Worm (Caenorhabditis elegans) whole organism, L4/young adult: ENCODE data around the gene H20J04.7.

Source experiments
- W03F9.2 ChIP-seq: fragments of 150-350 bp; optimal IDR thresholded peaks from 2 replicates; lab custom pipeline; 2014; ENCODE audit warnings: missing biosample characterization, missing genetic modification characterization
- dao-5 ChIP-seq: sonication (generic microtip); optimal IDR thresholded peaks from 2 replicates; lab custom pipeline; 2016; ENCODE audit warnings: missing genotype, missing genetic modification characterization, moderate library complexity, missing compliant biosample characterization
- him-1 ChIP-seq: sonication (generic microtip); optimal IDR thresholded peaks from 2 replicates; lab custom pipeline; 2016; ENCODE audit warnings: missing genotype, missing genetic modification reagents, missing genetic modification characterization, missing compliant biosample characterization

ce11 chrII:4337731-4338130 lies 17.4 kb downstream of the H20J04.7 start:
- TF ChIP-seq dao-5 (tag; lab: Kevin White, UChicago) (no peak), him-1 (tag; lab: Kevin White, UChicago) (no peak), W03F9.2 (tag; lab: Kevin White, UChicago) (no peak)
